Fruit fly (Drosophila melanogaster) whole organism, prepupa: ENCODE results near the gene CG6927.

Source experiments
- Blimp-1 ChIP-seq: fragments of 200-800 bp; sonication (Bioruptor generic); optimal IDR thresholded peaks from 3 replicates; lab custom pipeline; 2017; ENCODE audit warnings: missing biosample characterization, missing genetic modification characterization, mild to moderate bottlenecking, moderate library complexity, missing genetic modification reagents
- CG10631 ChIP-seq: fragments of 200-800 bp; sonication (Bioruptor generic); optimal IDR thresholded peaks from 2 replicates; lab custom pipeline; 2016; ENCODE audit warnings: missing biosample characterization, missing genetic modification characterization
- CG10669 ChIP-seq: fragments of 200-800 bp; sonication (Bioruptor generic); optimal IDR thresholded peaks from 3 replicates; lab custom pipeline; 2018; ENCODE audit warnings: missing biosample characterization, mild to moderate bottlenecking, missing genetic modification characterization, moderate library complexity
- CG11762 ChIP-seq: fragments of 200-800 bp; sonication (Bioruptor generic); optimal IDR thresholded peaks from 3 replicates; lab custom pipeline; 2016; ENCODE audit warnings: missing biosample characterization, missing genetic modification characterization; ENCODE audit not compliant: insufficient read depth
- CG11902 ChIP-seq: fragments of 200-800 bp; sonication (Bioruptor generic); optimal IDR thresholded peaks from 3 replicates; lab custom pipeline; 2016; ENCODE audit warnings: missing biosample characterization, missing genetic modification characterization
- CG15336 ChIP-seq: fragments of 200-800 bp; sonication (Bioruptor generic); IDR thresholded peaks from 2 replicates; pipeline ENCODE4 v1.3.6; 2022; ENCODE audit warnings: missing biosample characterization, missing genetic modification characterization
- CG1621 ChIP-seq: fragments of 200-800 bp; sonication (Bioruptor generic); optimal IDR thresholded peaks from 3 replicates; lab custom pipeline; 2018; ENCODE audit warnings: missing biosample characterization, mild to moderate bottlenecking, missing genetic modification characterization
- CG3032 ChIP-seq: fragments of 200-800 bp; optimal IDR thresholded peaks from 2 replicates; lab custom pipeline; 2019; ENCODE audit warnings: missing biosample characterization, mild to moderate bottlenecking, missing genetic modification characterization, moderate library complexity
- CG32006 ChIP-seq: fragments of 200-800 bp; sonication (Bioruptor generic); optimal IDR thresholded peaks from 3 replicates; lab custom pipeline; 2017; ENCODE audit warnings: missing biosample characterization, mild to moderate bottlenecking, missing genetic modification characterization
- CG34406 ChIP-seq: fragments of 200-800 bp; sonication (Bioruptor generic); optimal IDR thresholded peaks from 3 replicates; lab custom pipeline; 2016; ENCODE audit warnings: missing biosample characterization, missing genetic modification characterization
- CG3919 ChIP-seq: fragments of 200-800 bp; sonication (Bioruptor generic); optimal IDR thresholded peaks from 3 replicates; lab custom pipeline; 2016; ENCODE audit warnings: missing biosample characterization, missing genetic modification characterization
- CG4318 ChIP-seq: fragments of 200-800 bp; sonication (Bioruptor generic); optimal IDR thresholded peaks from 3 replicates; lab custom pipeline; 2017; ENCODE audit warnings: missing biosample characterization, mild to moderate bottlenecking, missing genetic modification characterization
- CG6163 ChIP-seq: fragments of 200-800 bp; sonication (Bioruptor generic); IDR thresholded peaks from 3 replicates; pipeline ENCODE4 v1.3.6; 2022; ENCODE audit warnings: missing biosample characterization, missing genetic modification characterization
- CG6276 ChIP-seq: fragments of 200-800 bp; sonication (Bioruptor generic); optimal IDR thresholded peaks from 2 replicates; lab custom pipeline; 2017; ENCODE audit warnings: missing biosample characterization, mild to moderate bottlenecking, missing genetic modification characterization
- CG6792 ChIP-seq: fragments of 200-800 bp; sonication (Bioruptor generic); optimal IDR thresholded peaks from 3 replicates; lab custom pipeline; 2016; ENCODE audit warnings: missing biosample characterization, missing genetic modification characterization
- CG6808 ChIP-seq: fragments of 200-800 bp; sonication (Bioruptor generic); optimal IDR thresholded peaks from 3 replicates; lab custom pipeline; 2017; ENCODE audit warnings: missing biosample characterization, missing genetic modification characterization, mild to moderate bottlenecking, moderate library complexity, missing genetic modification reagents
- CG6854 ChIP-seq: fragments of 200-800 bp; sonication (Bioruptor generic); optimal IDR thresholded peaks from 2 replicates; lab custom pipeline; 2017; ENCODE audit warnings: missing biosample characterization, mild to moderate bottlenecking, missing genetic modification characterization
- CG7368 ChIP-seq: fragments of 200-800 bp; sonication (Bioruptor generic); optimal IDR thresholded peaks from 3 replicates; lab custom pipeline; 2016; ENCODE audit warnings: missing biosample characterization, missing genetic modification characterization
- CG8119 ChIP-seq: fragments of 200-800 bp; sonication (Bioruptor generic); IDR thresholded peaks from 3 replicates; pipeline ENCODE4 v1.3.6; 2022; ENCODE audit warnings: missing biosample characterization, missing genetic modification characterization
- CG9139 ChIP-seq: fragments of 200-800 bp; sonication (Bioruptor generic); optimal IDR thresholded peaks from 3 replicates; lab custom pipeline; 2017; ENCODE audit warnings: missing biosample characterization, mild to moderate bottlenecking, missing genetic modification characterization
- Eip75B ChIP-seq: fragments of 200-800 bp; sonication (Bioruptor generic); optimal IDR thresholded peaks from 3 replicates; lab custom pipeline; 2016; ENCODE audit warnings: missing biosample characterization, missing genetic modification characterization
- Eip78C ChIP-seq: fragments of 200-800 bp; sonication (Bioruptor generic); peaks from one replicate; lab custom pipeline; 2016; ENCODE audit warnings: missing biosample characterization, missing genetic modification characterization
- Eip93F ChIP-seq: fragments of 200-800 bp; sonication (Bioruptor generic); optimal IDR thresholded peaks from 2 replicates; lab custom pipeline; 2016; ENCODE audit warnings: missing biosample characterization, mild to moderate bottlenecking, missing genetic modification characterization
- Ets21C ChIP-seq: fragments of 200-800 bp; sonication (Bioruptor generic); optimal IDR thresholded peaks from 3 replicates; lab custom pipeline; 2016; ENCODE audit warnings: missing biosample characterization, missing genetic modification characterization
- Ets96B ChIP-seq: fragments of 200-800 bp; optimal IDR thresholded peaks from 2 replicates; lab custom pipeline; 2019; ENCODE audit warnings: missing biosample characterization, mild to moderate bottlenecking, missing genetic modification characterization, moderate library complexity
- Gug ChIP-seq: fragments of 200-800 bp; sonication (Bioruptor generic); IDR thresholded peaks from 2 replicates; pipeline ENCODE4 v1.3.6; 2022; ENCODE audit warnings: missing biosample characterization, missing genetic modification characterization
- Hr38 ChIP-seq: sonication (Bioruptor generic); optimal IDR thresholded peaks from 2 replicates; lab custom pipeline; 2016; ENCODE audit warnings: missing biosample characterization, missing genetic modification characterization
- Hr39 ChIP-seq: fragments of 200-800 bp; sonication (Bioruptor generic); optimal IDR thresholded peaks from 2 replicates; lab custom pipeline; 2016; ENCODE audit warnings: missing biosample characterization, missing genetic modification characterization
- Hr4 ChIP-seq: fragments of 200-800 bp; sonication (Bioruptor generic); optimal IDR thresholded peaks from 3 replicates; lab custom pipeline; 2016; ENCODE audit warnings: missing biosample characterization, missing genetic modification characterization
- Lpt ChIP-seq: fragments of 200-800 bp; sonication (Bioruptor generic); optimal IDR thresholded peaks from 3 replicates; lab custom pipeline; 2016; ENCODE audit warnings: missing biosample characterization, missing genetic modification characterization
- Met ChIP-seq: fragments of 200-800 bp; sonication (Bioruptor generic); optimal IDR thresholded peaks from 3 replicates; lab custom pipeline; 2016; ENCODE audit warnings: missing biosample characterization, missing genetic modification characterization
- Smox ChIP-seq: fragments of 200-800 bp; sonication (Bioruptor generic); optimal IDR thresholded peaks from 3 replicates; lab custom pipeline; 2016; ENCODE audit warnings: missing biosample characterization, missing genetic modification characterization
- Sox102F ChIP-seq: fragments of 200-800 bp; sonication (Bioruptor generic); optimal IDR thresholded peaks from 2 replicates; lab custom pipeline; 2016; ENCODE audit warnings: missing biosample characterization, mild to moderate bottlenecking, missing genetic modification characterization
- Sox14 ChIP-seq: fragments of 200-800 bp; sonication (Bioruptor generic); optimal IDR thresholded peaks from 3 replicates; lab custom pipeline; 2016; ENCODE audit warnings: missing biosample characterization, missing genetic modification characterization
- Sox15 ChIP-seq: fragments of 200-800 bp; sonication (Bioruptor generic); optimal IDR thresholded peaks from 3 replicates; lab custom pipeline; 2016; ENCODE audit warnings: missing biosample characterization, missing genetic modification characterization
- achi ChIP-seq: fragments of 200-800 bp; sonication (Bioruptor generic); optimal IDR thresholded peaks from 3 replicates; lab custom pipeline; 2016; ENCODE audit warnings: missing biosample characterization, missing genetic modification characterization
- cyc ChIP-seq: fragments of 200-800 bp; sonication (Bioruptor generic); optimal IDR thresholded peaks from 3 replicates; lab custom pipeline; 2016; ENCODE audit warnings: missing biosample characterization, missing genetic modification characterization
- dac ChIP-seq: fragments of 200-800 bp; sonication (Bioruptor generic); optimal IDR thresholded peaks from 2 replicates; lab custom pipeline; 2017; ENCODE audit warnings: missing biosample characterization, mild to moderate bottlenecking, missing genetic modification characterization
- dsx ChIP-seq: fragments of 200-800 bp; optimal IDR thresholded peaks from 3 replicates; lab custom pipeline; 2019; ENCODE audit warnings: missing biosample characterization, mild to moderate bottlenecking, missing genetic modification characterization, moderate library complexity; ENCODE audit not compliant: poor library complexity, severe bottlenecking
- eg ChIP-seq: fragments of 200-800 bp; sonication (Bioruptor generic); IDR thresholded peaks from 3 replicates; pipeline ENCODE4 v1.3.6; 2022; ENCODE audit warnings: missing biosample characterization, missing genetic modification characterization
- esn ChIP-seq: fragments of 200-800 bp; sonication (Bioruptor generic); optimal IDR thresholded peaks from 2 replicates; lab custom pipeline; 2016; ENCODE audit warnings: missing biosample characterization, mild to moderate bottlenecking, missing genetic modification characterization, moderate library complexity
- fd59A ChIP-seq: fragments of 200-800 bp; sonication (Bioruptor generic); optimal IDR thresholded peaks from 2 replicates; lab custom pipeline; 2017; ENCODE audit warnings: missing biosample characterization, mild to moderate bottlenecking, missing genetic modification characterization, missing genetic modification reagents
- fd85E ChIP-seq: fragments of 200-800 bp; sonication (Bioruptor generic); optimal IDR thresholded peaks from 3 replicates; lab custom pipeline; 2016; ENCODE audit warnings: missing biosample characterization, missing genetic modification characterization
- lz ChIP-seq: fragments of 200-800 bp; sonication (Bioruptor generic); optimal IDR thresholded peaks from 3 replicates; lab custom pipeline; 2016; ENCODE audit warnings: missing biosample characterization, missing genetic modification characterization
- net ChIP-seq: fragments of 200-800 bp; sonication (Bioruptor generic); optimal IDR thresholded peaks from 3 replicates; lab custom pipeline; 2016; ENCODE audit warnings: missing biosample characterization, missing genetic modification characterization
- pdm3 ChIP-seq: fragments of 200-800 bp; sonication (Bioruptor generic); optimal IDR thresholded peaks from 3 replicates; lab custom pipeline; 2016; ENCODE audit warnings: missing biosample characterization, missing genetic modification characterization
- spab ChIP-seq: fragments of 200-800 bp; sonication (Bioruptor generic); optimal IDR thresholded peaks from 2 replicates; lab custom pipeline; 2017; ENCODE audit warnings: missing biosample characterization, mild to moderate bottlenecking, missing genetic modification characterization, missing genetic modification reagents
- ss ChIP-seq, 2 experiments: fragments of 200-800 bp; sonication (Bioruptor generic); optimal IDR thresholded peaks; 2 replicates in 1 of 2; 3 replicates in 1 of 2; lab custom pipeline; 2017 to 2018; ENCODE audit warnings: mild to moderate bottlenecking in 2 of 2, missing biosample characterization in 2 of 2, missing genetic modification characterization in 2 of 2, moderate library complexity in 1 of 2
- svp ChIP-seq: fragments of 200-800 bp; sonication (Bioruptor generic); peaks from one replicate; lab custom pipeline; 2016; ENCODE audit warnings: missing biosample characterization, missing genetic modification characterization
- topi ChIP-seq: fragments of 200-800 bp; sonication (Bioruptor generic); optimal IDR thresholded peaks from 3 replicates; lab custom pipeline; 2016; ENCODE audit warnings: missing biosample characterization, missing genetic modification characterization
- vri ChIP-seq: fragments of 200-800 bp; sonication (Bioruptor generic); optimal IDR thresholded peaks from 3 replicates; lab custom pipeline; 2016; ENCODE audit warnings: missing biosample characterization, mild to moderate bottlenecking, missing genetic modification characterization

Gene CG6927

dm6 chrX:4939788-4940441 lies 33.2 kb downstream of the CG6927 start:
- TF ChIP-seq Met (peak; percentile 95), dsx (GFP tag; lab: Kevin White, UChicago) (peak; percentile 93), topi (GFP tag; lab: Kevin White, UChicago) (peak; percentile 95), achi (peak; percentile 95), Smox (GFP tag; lab: Kevin White, UChicago) (peak; percentile 93), CG11762 (peak; percentile 96), CG6276 (GFP tag; lab: Kevin White, UChicago) (peak; percentile 95), CG10631 (GFP tag; lab: Kevin White, UChicago) (peak; percentile 97), Ets96B (tag; lab: Kevin White, UChicago) (peak; percentile 93), CG11902 (GFP tag; lab: Kevin White, UChicago) (peak; percentile 95), eg (GFP tag; lab: Robert Waterston, UW) (peak; percentile 99), Ets21C (GFP tag; lab: Kevin White, UChicago) (peak; percentile 93), Eip93F (peak; percentile 73), fd85E (GFP tag; lab: Kevin White, UChicago) (peak; percentile 78), Eip78C (GFP tag; lab: Kevin White, UChicago) (peak; percentile 99), ss (GFP tag; optimal IDR thresholded peaks at IDR 0.05; lab: Kevin White, UChicago) (peak; percentile 89 to 95), Eip75B (GFP tag; lab: Kevin White, UChicago) (peak; percentile 96), Hr38 (GFP tag; lab: Kevin White, UChicago) (peak; percentile 97), CG6808 (GFP tag; lab: Kevin White, UChicago) (peak; percentile 92), CG1621 (tag; lab: Kevin White, UChicago) (peak; percentile 97), pdm3 (peak; percentile 98), Lpt (GFP tag; lab: Kevin White, UChicago) (peak; percentile 96), CG3919 (GFP tag; lab: Kevin White, UChicago) (peak; percentile 98), Hr4 (GFP tag; lab: Kevin White, UChicago) (peak; percentile 98), CG15336 (GFP tag; lab: Robert Waterston, UW) (peak; percentile 98), spab (peak; percentile 92), CG6854 (GFP tag; lab: Kevin White, UChicago) (peak; percentile 89), vri (GFP tag; lab: Kevin White, UChicago) (peak; percentile 73), Gug (GFP tag; lab: Robert Waterston, UW) (peak; percentile 98), cyc (GFP tag; lab: Kevin White, UChicago) (peak; percentile 97), CG4318 (GFP tag; lab: Kevin White, UChicago) (peak; percentile 97), CG10669 (peak; percentile 96), lz (GFP tag; lab: Kevin White, UChicago) (peak; percentile 95), CG32006 (GFP tag; lab: Kevin White, UChicago) (peak; percentile 98), CG34406 (GFP tag; lab: Kevin White, UChicago) (peak; percentile 94), esn (GFP tag; lab: Kevin White, UChicago) (peak; percentile 95), CG9139 (peak; percentile 90), dac (GFP tag; lab: Kevin White, UChicago) (peak; percentile 96), CG8119 (GFP tag; lab: Robert Waterston, UW) (peak; percentile 97), net (peak; percentile 95), Sox14 (GFP tag; lab: Kevin White, UChicago) (peak; percentile 97), CG7368 (peak; percentile 97), Sox15 (GFP tag; lab: Kevin White, UChicago) (peak; percentile 96), CG6792 (GFP tag; lab: Kevin White, UChicago) (peak; percentile 96), fd59A (GFP tag; lab: Kevin White, UChicago) (peak; percentile 95), Sox102F (GFP tag; lab: Kevin White, UChicago) (peak; percentile 92), Blimp-1 (GFP tag; lab: Kevin White, UChicago) (peak; percentile 73), svp (GFP tag; lab: Kevin White, UChicago) (peak; percentile 97), CG6163 (GFP tag; lab: Robert Waterston, UW) (peak; percentile 99), Hr39 (peak; percentile 96), CG3032 (peak; percentile 94)
